Fruit fly (Drosophila melanogaster): ENCODE data around the gene Gr22f.

Gene Gr22f

DNA sequence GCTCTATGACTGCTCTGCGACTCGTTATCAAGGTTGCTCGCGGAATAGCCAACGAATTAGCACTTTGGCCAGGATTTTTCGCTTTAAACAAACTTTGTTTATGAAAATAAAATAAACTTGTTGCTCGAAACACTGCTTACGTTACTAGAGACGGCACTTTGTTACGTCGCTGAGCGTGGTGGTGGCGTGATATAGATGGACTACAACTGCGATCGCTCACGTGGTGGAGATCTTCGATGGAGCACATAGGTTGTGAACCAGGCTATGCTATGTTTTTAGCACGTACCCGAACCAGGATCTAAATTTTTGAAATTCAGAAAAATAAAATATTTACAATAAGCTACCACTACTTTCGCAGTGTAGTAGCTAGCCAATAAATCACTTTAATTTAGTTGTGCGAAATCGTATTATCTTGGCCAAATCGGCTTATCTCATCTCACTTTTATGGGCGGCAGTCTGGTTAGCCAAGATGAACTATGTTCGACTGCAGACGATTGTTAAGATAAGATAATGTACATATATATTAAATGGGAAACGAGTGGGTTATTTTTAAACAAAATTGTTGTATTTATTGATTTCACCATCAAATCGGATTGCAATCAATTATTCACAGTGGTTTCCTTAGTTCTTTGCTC, 40.4 kb downstream of the Gr22f start, which contains the start of gene frtz (continued):
- TF ChIP-seq CG6683 (GFP tag; optimal IDR thresholded peaks at IDR 0.05) (no peak), Abd-B (GFP tag; optimal IDR thresholded peaks at IDR 0.05) (no peak), dmrt11E (tag; optimal IDR thresholded peaks at IDR 0.05) (no peak), zen2 (GFP tag; IDR thresholded peaks at IDR 0.05; ENCODE audit: partially characterized antibody) (no peak; the same call in 2 of the 3 replicates), Stat92E (GFP tag; optimal IDR thresholded peaks at IDR 0.05) (no peak), CG32767 (GFP tag; IDR thresholded peaks at IDR 0.05) (no peak), Lim3 (GFP tag; IDR thresholded peaks at IDR 0.05) (no peak), pan (optimal IDR thresholded peaks at IDR 0.05) (no peak), pan (GFP tag; optimal IDR thresholded peaks at IDR 0.05 in 1 of 2, IDR thresholded peaks at IDR 0.05 in 1 of 2) (no peak), CG12104 (GFP tag; optimal IDR thresholded peaks at IDR 0.05) (no peak), dpn (GFP tag; optimal IDR thresholded peaks at IDR 0.05) (peak in 1 of 2 experiments; percentile 44), phol (tag; optimal IDR thresholded peaks at IDR 0.05) (peak; percentile 38), Atf-2 (GFP tag; optimal IDR thresholded peaks at IDR 0.05) (no peak), al (GFP tag; IDR thresholded peaks at IDR 0.05) (no peak), pb (GFP tag; optimal IDR thresholded peaks at IDR 0.05) (no peak), GATAe (GFP tag; conservative IDR thresholded peaks at IDR 0.05) (no peak), caup (GFP tag; optimal IDR thresholded peaks at IDR 0.05; ENCODE audit: severe bottlenecking) (no peak), CG6791 (GFP tag; IDR thresholded peaks at IDR 0.05; ENCODE audit: partially characterized antibody) (peak; percentile 83), cas (GFP tag; IDR thresholded peaks at IDR 0.05) (no peak), chm (GFP tag; IDR thresholded peaks at IDR 0.05) (peak; percentile 15; the same call in 1 of the 2 replicates), bsh (GFP tag; optimal IDR thresholded peaks at IDR 0.05) (no peak), CG8924 (tag; optimal IDR thresholded peaks at IDR 0.05) (peak; percentile 5), mirr (GFP tag; optimal IDR thresholded peaks at IDR 0.05) (no peak), mld (GFP tag; IDR thresholded peaks at IDR 0.05; ENCODE audit: partially characterized antibody) (peak; percentile 81; the same call in 2 of the 3 replicates), wek (GFP tag; optimal IDR thresholded peaks at IDR 0.05) (no peak), Lhr (GFP tag; optimal IDR thresholded peaks at IDR 0.05) (peak; percentile 78), CG4282 (GFP tag; optimal IDR thresholded peaks at IDR 0.05) (no peak), CG7928 (GFP tag; optimal IDR thresholded peaks at IDR 0.05) (no peak), CG9609 (GFP tag; optimal IDR thresholded peaks at IDR 0.05) (no peak), fd64A (GFP tag; optimal IDR thresholded peaks at IDR 0.05) (no peak), gfzf (GFP tag; optimal IDR thresholded peaks at IDR 0.05) (peak; percentile 51), CG10147 (GFP tag; optimal IDR thresholded peaks at IDR 0.05) (no peak), CG17328 (GFP tag; IDR thresholded peaks at IDR 0.05) (no peak), CG15073 (GFP tag; optimal IDR thresholded peaks at IDR 0.05) (no peak), ken (GFP tag; IDR thresholded peaks at IDR 0.05) (no peak), zfh2 (GFP tag; optimal IDR thresholded peaks at IDR 0.05) (no peak), Pdp1 (GFP tag; optimal IDR thresholded peaks at IDR 0.05) (peak in 1 of 2 experiments; percentile 35), Sin3A (optimal IDR thresholded peaks at IDR 0.05) (peak; percentile 30), nerfin-1 (tag; optimal IDR thresholded peaks at IDR 0.05) (no peak), CG16813 (GFP tag; IDR thresholded peaks at IDR 0.05; ENCODE audit: partially characterized antibody) (peak; percentile 86), Ada2b (GFP tag; IDR thresholded peaks at IDR 0.05) (no peak), D (optimal IDR thresholded peaks at IDR 0.05) (no peak), D (GFP tag; optimal IDR thresholded peaks at IDR 0.05) (no peak), CG30403 (GFP tag; optimal IDR thresholded peaks at IDR 0.05) (no peak), CG10274 (GFP tag; optimal IDR thresholded peaks at IDR 0.05) (no peak), CG9437 (GFP tag; optimal IDR thresholded peaks at IDR 0.05) (peak; percentile 100), CG2129 (GFP tag; IDR thresholded peaks at IDR 0.05; ENCODE audit: partially characterized antibody) (peak; percentile 42; the same call in 1 of the 2 replicates), tx (GFP tag; optimal IDR thresholded peaks at IDR 0.05) (no peak), Nf-YC (tag; optimal IDR thresholded peaks at IDR 0.05) (peak; percentile 18), Hr39 (optimal IDR thresholded peaks at IDR 0.05) (no peak)
